Worm (Caenorhabditis elegans) whole organism, young adult: Measurements from ENCODE around the gene ZK154.4.

ENCODE experiments used
- F10E7.11 ChIP-seq: sonication (generic microtip); optimal IDR thresholded peaks from 2 replicates; lab custom pipeline; 2017; ENCODE audit warnings: mild to moderate bottlenecking, missing genetic modification characterization, moderate library complexity, missing compliant biosample characterization
- ccch-3 ChIP-seq: fragments of 200-800 bp; sonication (Bioruptor generic); optimal IDR thresholded peaks from 2 replicates; lab custom pipeline; 2018; ENCODE audit warnings: mild to moderate bottlenecking, missing genetic modification characterization, missing compliant biosample characterization
- ceh-100 ChIP-seq: fragments of 200-800 bp; sonication (Bioruptor generic); IDR thresholded peaks from 2 replicates; pipeline ENCODE4 v1.3.6; 2022; ENCODE audit warnings: missing genetic modification reagents, missing genetic modification characterization, missing compliant biosample characterization
- ceh-91 ChIP-seq: fragments of 200-800 bp; sonication (Bioruptor generic); IDR thresholded peaks from 2 replicates; pipeline ENCODE4 v1.3.6; 2022; ENCODE audit warnings: missing genetic modification reagents, missing genetic modification characterization, missing compliant biosample characterization
- mel-28 ChIP-seq: sonication (generic microtip); optimal IDR thresholded peaks from 2 replicates; lab custom pipeline; 2016; ENCODE audit warnings: borderline replicate concordance, mild to moderate bottlenecking, missing genetic modification characterization, missing compliant biosample characterization
- unc-130 ChIP-seq: sonication (generic microtip); optimal IDR thresholded peaks from 2 replicates; lab custom pipeline; 2016; ENCODE audit warnings: missing genetic modification reagents, missing genetic modification characterization, missing compliant biosample characterization

DNA sequence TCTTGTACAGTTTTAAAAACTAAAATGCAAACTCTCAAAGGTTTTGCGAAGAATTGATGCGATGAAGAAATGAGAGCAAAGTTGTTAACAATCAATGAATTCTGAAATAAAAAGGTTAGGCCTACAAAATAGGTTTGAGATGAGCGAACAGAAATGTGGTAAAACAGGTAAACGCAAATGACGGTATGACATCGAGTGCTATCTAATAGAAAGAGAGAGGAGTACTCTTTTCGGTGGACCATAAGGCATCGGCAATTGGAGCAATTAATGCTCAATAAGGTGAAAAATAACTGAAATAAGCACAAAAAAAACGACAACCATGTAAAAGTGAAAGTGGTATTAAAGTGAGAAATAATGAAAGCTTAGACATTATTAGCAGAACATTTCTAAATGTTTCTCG is 46.0 kb downstream of the ZK154.4 start, which contains the start of gene set-12:
- TF ChIP-seq ccch-3 (no peak), F10E7.11 (tag; lab: Kevin White, UChicago) (no peak), unc-130 (GFP tag; lab: Kevin White, UChicago) (no peak), ceh-100 (GFP tag; lab: Robert Waterston, UW) (no peak), ceh-91 (no peak), mel-28 (tag; lab: Kevin White, UChicago) (no peak)
